Fruit fly (Drosophila melanogaster) whole organism, embryonic: Measurements from ENCODE around the gene CG12075.

Experiments used
- CG10209 ChIP-seq: fragments of 200-800 bp; sonication (Bioruptor generic); optimal IDR thresholded peaks from 3 replicates; lab custom pipeline; 2017; ENCODE audit warnings: missing biosample characterization, mild to moderate bottlenecking, missing genetic modification characterization, missing genetic modification reagents
- CG10565 ChIP-seq: fragments of 200-800 bp; sonication (Bioruptor generic); optimal IDR thresholded peaks from 3 replicates; lab custom pipeline; 2016; ENCODE audit warnings: missing biosample characterization, mild to moderate bottlenecking, missing genetic modification characterization
- CG10959 ChIP-seq: fragments of 200-800 bp; sonication (Bioruptor generic); IDR thresholded peaks from 2 replicates; pipeline ENCODE4 v1.3.6; 2022; ENCODE audit warnings: missing biosample characterization, missing genetic modification characterization
- CG11560 ChIP-seq: fragments of 200-800 bp; sonication (Bioruptor generic); IDR thresholded peaks from 3 replicates; pipeline ENCODE4 v1.3.6; 2022; ENCODE audit warnings: missing biosample characterization, missing genetic modification characterization
- CG11696 ChIP-seq: fragments of 200-800 bp; sonication (Bioruptor generic); IDR thresholded peaks from 2 replicates; pipeline ENCODE4 v1.3.6; 2022; ENCODE audit warnings: missing biosample characterization, missing genetic modification characterization
- CG12942 ChIP-seq: fragments of 200-800 bp; sonication (Bioruptor generic); optimal IDR thresholded peaks from 3 replicates; lab custom pipeline; 2016; ENCODE audit warnings: missing biosample characterization, missing genetic modification characterization
- CG14710 ChIP-seq: fragments of 200-800 bp; sonication (Bioruptor generic); optimal IDR thresholded peaks from 3 replicates; lab custom pipeline; 2019; ENCODE audit warnings: missing biosample characterization, mild to moderate bottlenecking, missing genetic modification characterization, moderate library complexity
- CG2889 ChIP-seq: fragments of 200-800 bp; sonication (Bioruptor generic); IDR thresholded peaks from 3 replicates; pipeline ENCODE4 v1.3.6; 2022; ENCODE audit warnings: missing biosample characterization, missing genetic modification characterization
- CG32772 ChIP-seq: fragments of 200-800 bp; sonication (Bioruptor generic); IDR thresholded peaks from 2 replicates; pipeline ENCODE4 v1.3.6; 2022; ENCODE audit warnings: missing biosample characterization, missing genetic modification characterization
- CG3281 ChIP-seq: fragments of 200-800 bp; sonication (Bioruptor generic); optimal IDR thresholded peaks from 3 replicates; lab custom pipeline; 2017; ENCODE audit warnings: missing biosample characterization, mild to moderate bottlenecking, missing genetic modification characterization
- CG4328 ChIP-seq: fragments of 200-800 bp; sonication (Bioruptor generic); optimal IDR thresholded peaks from 3 replicates; lab custom pipeline; 2017; ENCODE audit warnings: missing biosample characterization, missing genetic modification reagents, missing genetic modification characterization
- CG4854 ChIP-seq: fragments of 200-800 bp; sonication (Bioruptor generic); optimal IDR thresholded peaks from 2 replicates; lab custom pipeline; 2016; ENCODE audit warnings: missing biosample characterization, missing genetic modification characterization, inconsistent platforms
- CG6689 ChIP-seq: fragments of 200-800 bp; sonication (Bioruptor generic); IDR thresholded peaks from 2 replicates; pipeline ENCODE4 v1.3.6; 2022; ENCODE audit warnings: missing biosample characterization, missing genetic modification characterization
- CG8281 ChIP-seq: fragments of 200-800 bp; sonication (Bioruptor generic); optimal IDR thresholded peaks from 2 replicates; lab custom pipeline; 2018; ENCODE audit warnings: missing biosample characterization, mild to moderate bottlenecking, missing genetic modification characterization, moderate library complexity
- CG8359 ChIP-seq: fragments of 200-800 bp; sonication (Bioruptor generic); optimal IDR thresholded peaks from 2 replicates; lab custom pipeline; 2017; ENCODE audit warnings: missing biosample characterization, mild to moderate bottlenecking, missing genetic modification characterization, borderline replicate concordance
- CG8924 ChIP-seq: fragments of 200-800 bp; optimal IDR thresholded peaks from 3 replicates; lab custom pipeline; 2019; ENCODE audit warnings: missing biosample characterization, mild to moderate bottlenecking, missing genetic modification characterization, moderate library complexity
- Deaf1 ChIP-seq: fragments of 200-800 bp; optimal IDR thresholded peaks from 3 replicates; lab custom pipeline; 2019; ENCODE audit warnings: missing biosample characterization, mild to moderate bottlenecking, missing genetic modification characterization, moderate library complexity
- Dip2 ChIP-seq: fragments of 200-800 bp; sonication (Bioruptor generic); IDR thresholded peaks from 2 replicates; pipeline ENCODE4 v1.3.6; 2022; ENCODE audit warnings: missing biosample characterization, missing genetic modification characterization
- Drgx ChIP-seq: fragments of 200-800 bp; sonication (Bioruptor generic); IDR thresholded peaks from 2 replicates; pipeline ENCODE4 v1.3.6; 2022; ENCODE audit warnings: missing biosample characterization, missing genetic modification characterization
- Fer3 ChIP-seq: fragments of 200-800 bp; sonication (Bioruptor generic); optimal IDR thresholded peaks from 2 replicates; lab custom pipeline; 2018; ENCODE audit warnings: missing biosample characterization, mild to moderate bottlenecking, missing genetic modification characterization, moderate library complexity
- Gug ChIP-seq: fragments of 200-800 bp; sonication (Bioruptor generic); IDR thresholded peaks from 4 replicates; pipeline ENCODE4 v1.3.6; 2022; ENCODE audit warnings: missing biosample characterization, missing genetic modification characterization
- Hey ChIP-seq: fragments of 200-800 bp; sonication (Bioruptor generic); optimal IDR thresholded peaks from 3 replicates; lab custom pipeline; 2018; ENCODE audit warnings: missing biosample characterization, mild to moderate bottlenecking, missing genetic modification characterization
- Hmr ChIP-seq: fragments of 200-800 bp; sonication (Bioruptor generic); optimal IDR thresholded peaks from 3 replicates; lab custom pipeline; 2017; ENCODE audit warnings: mild to moderate bottlenecking, missing biosample characterization, missing genetic modification reagents, missing genetic modification characterization
- Hr39 ChIP-seq: fragments of >200 bp; optimal IDR thresholded peaks from 2 replicates; lab custom pipeline; 2017
- Mad ChIP-seq: fragments of 200-800 bp; sonication (Bioruptor generic); optimal IDR thresholded peaks from 2 replicates; lab custom pipeline; 2016; ENCODE audit warnings: missing biosample characterization, missing genetic modification characterization
- Rx ChIP-seq: fragments of 200-800 bp; sonication (Bioruptor generic); IDR thresholded peaks from 2 replicates; pipeline ENCODE4 v1.3.6; 2022; ENCODE audit warnings: missing biosample characterization, missing genetic modification characterization
- Six4 ChIP-seq: fragments of 200-800 bp; sonication (Bioruptor generic); optimal IDR thresholded peaks from 2 replicates; lab custom pipeline; 2016; ENCODE audit warnings: missing biosample characterization, missing genetic modification characterization
- ara ChIP-seq: fragments of 200-800 bp; sonication (Bioruptor generic); IDR thresholded peaks from 2 replicates; pipeline ENCODE4 v1.3.6; 2022; ENCODE audit warnings: missing biosample characterization, missing genetic modification characterization
- caup ChIP-seq: fragments of 200-800 bp; sonication (Bioruptor generic); optimal IDR thresholded peaks from 3 replicates; lab custom pipeline; 2017; ENCODE audit warnings: missing biosample characterization, mild to moderate bottlenecking, missing genetic modification characterization, moderate library complexity; ENCODE audit not compliant: severe bottlenecking
- cwo ChIP-seq: fragments of 200-800 bp; sonication (Bioruptor generic); optimal IDR thresholded peaks from 3 replicates; lab custom pipeline; 2017; ENCODE audit warnings: missing biosample characterization, missing genetic modification characterization, mild to moderate bottlenecking, moderate library complexity, missing genetic modification reagents
- dan ChIP-seq: fragments of 200-800 bp; sonication (Bioruptor generic); IDR thresholded peaks from 2 replicates; pipeline ENCODE4 v1.3.6; 2022; ENCODE audit warnings: missing biosample characterization, missing genetic modification characterization
- dm ChIP-seq: fragments of 200-800 bp; sonication (Bioruptor generic); optimal IDR thresholded peaks from 3 replicates; lab custom pipeline; 2016; ENCODE audit warnings: missing biosample characterization, missing genetic modification characterization
- knrl ChIP-seq: fragments of 200-800 bp; sonication (Bioruptor generic); IDR thresholded peaks from 3 replicates; pipeline ENCODE4 v1.3.6; 2022; ENCODE audit warnings: missing biosample characterization, missing genetic modification characterization; ENCODE audit not compliant: partially characterized antibody
- lola ChIP-seq, 3 experiments: fragments of >200 bp in 2 of 3; fragments of 200-800 bp in 1 of 3; sonication (Bioruptor generic) in 1 of 3; optimal IDR thresholded peaks; 2 replicates each; lab custom pipeline; 2017 to 2019; ENCODE audit warnings: missing biosample characterization in 3 of 3, missing genetic modification characterization in 3 of 3, mild to moderate bottlenecking in 1 of 3, moderate library complexity in 1 of 3
- nom ChIP-seq: fragments of 200-800 bp; sonication (Bioruptor generic); optimal IDR thresholded peaks from 2 replicates; lab custom pipeline; 2017; ENCODE audit warnings: missing biosample characterization, missing genetic modification characterization, mild to moderate bottlenecking, moderate library complexity, missing genetic modification reagents
- odd ChIP-seq: fragments of 200-800 bp; sonication (Bioruptor generic); optimal IDR thresholded peaks from 2 replicates; lab custom pipeline; 2017; ENCODE audit warnings: missing biosample characterization, mild to moderate bottlenecking, missing genetic modification characterization
- pan ChIP-seq, 4 experiments: fragments of >200 bp in 3 of 4; fragments of 200-800 bp in 1 of 4; sonication (Bioruptor generic) in 1 of 4; optimal IDR thresholded peaks in 3 of 4; IDR thresholded peaks in 1 of 4; 2 replicates each; pipeline versions ENCODE4 v1.3.6 to Lab custom; 2017 to 2022; ENCODE audit warnings: missing biosample characterization in 2 of 4, missing genetic modification characterization in 2 of 4, mixed read lengths in 1 of 4
- pzg ChIP-seq: fragments of 200-800 bp; sonication (Bioruptor generic); optimal IDR thresholded peaks from 3 replicates; lab custom pipeline; 2018; ENCODE audit warnings: missing biosample characterization, mild to moderate bottlenecking, missing genetic modification characterization, moderate library complexity
- ranshi ChIP-seq: fragments of 200-800 bp; sonication (Bioruptor generic); IDR thresholded peaks from 2 replicates; pipeline ENCODE4 v1.3.6; 2022; ENCODE audit warnings: missing biosample characterization, missing genetic modification characterization
- row ChIP-seq: fragments of 200-800 bp; sonication (Bioruptor generic); IDR thresholded peaks from 3 replicates; pipeline ENCODE4 v1.3.6; 2022; ENCODE audit warnings: missing biosample characterization, missing genetic modification characterization
- sc ChIP-seq, 3 experiments: fragments of >200 bp in 2 of 3; fragments of 200-800 bp in 1 of 3; sonication (Bioruptor generic) in 1 of 3; optimal IDR thresholded peaks; 2 replicates in 2 of 3; 3 replicates in 1 of 3; lab custom pipeline; 2017; ENCODE audit warnings: mild to moderate bottlenecking in 1 of 3, missing biosample characterization in 1 of 3, missing genetic modification characterization in 1 of 3, missing genetic modification reagents in 1 of 3
- scrt ChIP-seq: fragments of 200-800 bp; sonication (Bioruptor generic); optimal IDR thresholded peaks from 2 replicates; lab custom pipeline; 2018; ENCODE audit warnings: missing biosample characterization, mild to moderate bottlenecking, missing genetic modification characterization, moderate library complexity
- slbo ChIP-seq: fragments of 200-800 bp; sonication (Bioruptor generic); IDR thresholded peaks from 2 replicates; pipeline ENCODE4 v1.3.6; 2022; ENCODE audit warnings: missing biosample characterization, missing genetic modification characterization
- trh ChIP-seq: fragments of 200-800 bp; sonication (Bioruptor generic); optimal IDR thresholded peaks from 2 replicates; lab custom pipeline; 2016; ENCODE audit warnings: missing biosample characterization, missing genetic modification characterization
- vvl ChIP-seq: fragments of 200-800 bp; sonication (Bioruptor generic); IDR thresholded peaks from 2 replicates; pipeline ENCODE4 v1.3.6; 2022; ENCODE audit warnings: missing biosample characterization, missing genetic modification characterization

CG12075 gene

dm6 chrX:8822294-8822693 is 15.8 kb upstream of the CG12075 start:
- TF ChIP-seq odd (no peak), Drgx (GFP tag; lab: Robert Waterston, UW) (0 out of 2 replicates have a peak, but pooled peaks have one; percentile 33)

- TF ChIP-seq nom (GFP tag; lab: Kevin White, UChicago): peak; percentile 70
- no peak for TF ChIP-seq ara (GFP tag; lab: Robert Waterston, UW)
- TF ChIP-seq, all 482 proteins: peak for 1
Observed at dm6 chrX:8822868-8823267, 15.3 kb upstream of the CG12075 start.

dm6 chrX:8829396-8829795 is 8.7 kb upstream of the CG12075 start:
- TF ChIP-seq CG12942 (GFP tag; lab: Kevin White, UChicago): no peak
- 0 out of 3 replicates have a peak, but pooled peaks have one; percentile 3 for TF ChIP-seq row (GFP tag; lab: Robert Waterston, UW)
- no peak for TF ChIP-seq Gug (GFP tag; lab: Robert Waterston, UW)
- no peak for TF ChIP-seq CG4854 (GFP tag; lab: Kevin White, UChicago)
- no peak for TF ChIP-seq CG3281
- TF ChIP-seq Hr39: peak; percentile 99
- no peak for TF ChIP-seq pzg
- no peak for TF ChIP-seq pan (optimal IDR thresholded peaks at IDR 0.05; lab: Kevin White, UChicago)
- TF ChIP-seq pan (GFP tag; optimal IDR thresholded peaks at IDR 0.05 in 1 of 2, IDR thresholded peaks at IDR 0.05 in 1 of 2): peak in 1 of 2 experiments; percentile 6
- no peak for TF ChIP-seq dm (GFP tag; lab: Kevin White, UChicago)
- no peak for TF ChIP-seq Rx (GFP tag; lab: Robert Waterston, UW)
- no peak for TF ChIP-seq sc (optimal IDR thresholded peaks at IDR 0.05; lab: Kevin White, UChicago)
- no peak for TF ChIP-seq sc (GFP tag; optimal IDR thresholded peaks at IDR 0.05; lab: Kevin White, UChicago)
- TF ChIP-seq Deaf1 (tag; lab: Kevin White, UChicago): peak; percentile 46
- TF ChIP-seq Dip2: no peak
- TF ChIP-seq CG32772 (GFP tag; lab: Robert Waterston, UW): no peak
- no peak for TF ChIP-seq CG4328

- TF ChIP-seq CG11560 (tag; lab: Robert Waterston, UW): no peak
- peak in 1 of 3 experiments; percentile 22 for TF ChIP-seq lola (GFP tag; optimal IDR thresholded peaks at IDR 0.05; lab: Kevin White, UChicago)
- TF ChIP-seq Hmr (GFP tag; lab: Kevin White, UChicago): peak; percentile 38
- peak; percentile 41 for TF ChIP-seq vvl (GFP tag; lab: Robert Waterston, UW)
- peak; percentile 12 for TF ChIP-seq CG10209 (GFP tag; lab: Kevin White, UChicago)
- no peak for TF ChIP-seq trh (GFP tag; lab: Kevin White, UChicago)
- peak; percentile 27; the same call in 1 of the 2 replicates for TF ChIP-seq ranshi
- no peak for TF ChIP-seq CG2889 (GFP tag; lab: Robert Waterston, UW)
- peak; percentile 11 for TF ChIP-seq scrt (GFP tag; lab: Kevin White, UChicago)
- TF ChIP-seq slbo (GFP tag; lab: Robert Waterston, UW): peak; percentile 50
- TF ChIP-seq knrl (GFP tag; lab: Robert Waterston, UW): no peak
- no peak for TF ChIP-seq pan (optimal IDR thresholded peaks at IDR 0.05; lab: Kevin White, UChicago)
- peak in 1 of 2 experiments; percentile 49 for TF ChIP-seq pan (GFP tag; optimal IDR thresholded peaks at IDR 0.05 in 1 of 2, IDR thresholded peaks at IDR 0.05 in 1 of 2)
- no peak for TF ChIP-seq CG8359
- no peak for TF ChIP-seq Mad (GFP tag; lab: Kevin White, UChicago)
- peak; percentile 63 for TF ChIP-seq CG10959 (GFP tag; lab: Robert Waterston, UW)
- peak; percentile 19 for TF ChIP-seq CG14710 (tag; lab: Kevin White, UChicago)
- no peak for TF ChIP-seq CG10565 (GFP tag; lab: Kevin White, UChicago)
- TF ChIP-seq CG8281 (tag; lab: Kevin White, UChicago): no peak
- no peak for TF ChIP-seq CG8924
- 0 out of 2 replicates have a peak, but pooled peaks have one; percentile 24 for TF ChIP-seq CG6689 (GFP tag; lab: Robert Waterston, UW)
- TF ChIP-seq cwo: peak; percentile 7
- TF ChIP-seq dan (GFP tag; lab: Robert Waterston, UW): no peak
- TF ChIP-seq caup (GFP tag; lab: Kevin White, UChicago): peak; percentile 19
- peak; percentile 5 for TF ChIP-seq Six4
- TF ChIP-seq Hey: no peak
- no peak for TF ChIP-seq CG11696
- peak; percentile 6 for TF ChIP-seq Fer3
Observed at dm6 chrX:8830087-8830486, 8.0 kb upstream of the CG12075 start.
